Worm (Caenorhabditis elegans): ENCODE data around the gene qui-1.
A peak's percentile ranks its signal among the peaks of the same experiment; 100 is the strongest.

Gene qui-1

ce11 chrIV:13538901-13539300, 22.8 kb upstream of the qui-1 start:
- TF ChIP-seq hlh-30 (tag; optimal IDR thresholded peaks at IDR 0.05; ENCODE audit: insufficient read depth), result no peak
- no peak for TF ChIP-seq hif-1 (tag; optimal IDR thresholded peaks at IDR 0.05)
- TF ChIP-seq D1046.2 (GFP tag; IDR thresholded peaks at IDR 0.05), result no peak
- TF ChIP-seq zag-1 (tag; optimal IDR thresholded peaks at IDR 0.05), result no peak
- TF ChIP-seq Y48G9A.11 (GFP tag; IDR thresholded peaks at IDR 0.05), result no peak
- TF ChIP-seq gei-8 (GFP tag; optimal IDR thresholded peaks at IDR 0.05), result no peak
- TF ChIP-seq lin-38 (GFP tag; IDR thresholded peaks at IDR 0.05), result 0 out of 2 replicates have a peak, but pooled peaks have one; percentile 10
- no peak for TF ChIP-seq fkh-10 (GFP tag; optimal IDR thresholded peaks at IDR 0.05)
- TF ChIP-seq nhr-10 (tag; optimal IDR thresholded peaks at IDR 0.05), result no peak
- TF ChIP-seq vab-7 (GFP tag; IDR thresholded peaks at IDR 0.05), result no peak
- TF ChIP-seq fos-1 (tag; optimal IDR thresholded peaks at IDR 0.05), result no peak
- peak; percentile 84 for TF ChIP-seq snpc-1.2 (GFP tag; IDR thresholded peaks at IDR 0.05)
- TF ChIP-seq egl-43 (GFP tag; IDR thresholded peaks at IDR 0.05), result no peak
- TF ChIP-seq dmd-9 (GFP tag; IDR thresholded peaks at IDR 0.05), result no peak
- no peak for TF ChIP-seq mdt-29 (GFP tag; IDR thresholded peaks at IDR 0.05)
- peak; percentile 0 for TF ChIP-seq aha-1 (tag)
- TF ChIP-seq lsy-2 (tag; optimal IDR thresholded peaks at IDR 0.05), result peak in 1 of 2 experiments; percentile 85
- TF ChIP-seq attf-4 (tag; optimal IDR thresholded peaks at IDR 0.05), result no peak
- no peak for TF ChIP-seq lin-1 (GFP tag; IDR thresholded peaks at IDR 0.05)
- TF ChIP-seq mes-2 (tag; optimal IDR thresholded peaks at IDR 0.05; ENCODE audit: poor library complexity, severe bottlenecking), result no peak
- TF ChIP-seq madf-9 (GFP tag; conservative IDR thresholded peaks at IDR 0.05), result no peak
- TF ChIP-seq Y105C5A.15 (GFP tag; IDR thresholded peaks at IDR 0.05), result no peak

ce11 chrIV:13540165-13540564, 21.5 kb upstream of the qui-1 start, which contains the start of gene rsd-2:
rsd-2 (minus strand) TSS chrIV:13540265.
- TF ChIP-seq lim-7 (GFP tag; IDR thresholded peaks at IDR 0.05) (no peak), R02D3.7 (tag; optimal IDR thresholded peaks at IDR 0.05) (no peak)

- TF ChIP-seq snpc-1.2 (GFP tag; IDR thresholded peaks at IDR 0.05), result no peak
- TF ChIP-seq unc-62 (GFP tag; optimal IDR thresholded peaks at IDR 0.05 in 1 of 2), result peak in 1 of 2 experiments; percentile 5
- TF ChIP-seq unc-62 (tag; optimal IDR thresholded peaks at IDR 0.05), result no peak
- TF ChIP-seq jun-1 (tag; optimal IDR thresholded peaks at IDR 0.05), result no peak
- no peak for TF ChIP-seq lsy-2 (tag; optimal IDR thresholded peaks at IDR 0.05)
- peak; percentile 73 for TF ChIP-seq pqm-1 (tag; optimal IDR thresholded peaks at IDR 0.05)
- no peak for TF ChIP-seq F44E2.7 (GFP tag; IDR thresholded peaks at IDR 0.05)
- no peak for TF ChIP-seq zip-2 (tag; optimal IDR thresholded peaks at IDR 0.05)
- no peak for TF ChIP-seq sdz-12 (GFP tag; optimal IDR thresholded peaks at IDR 0.05)
- no peak for TF ChIP-seq aha-1 (tag)
- no peak for TF ChIP-seq ztf-11 (tag; optimal IDR thresholded peaks at IDR 0.05)
- TF ChIP-seq nhr-28 (tag; optimal IDR thresholded peaks at IDR 0.05), result peak; percentile 19
- TF ChIP-seq ztf-7 (tag; optimal IDR thresholded peaks at IDR 0.05), result no peak
- TF ChIP-seq lin-29 (GFP tag; IDR thresholded peaks at IDR 0.05), result no peak
- TF ChIP-seq zfp-2 (tag; optimal IDR thresholded peaks at IDR 0.05), result no peak
- no peak for TF ChIP-seq saeg-2 (GFP tag; IDR thresholded peaks at IDR 0.05)
- no peak for TF ChIP-seq ceh-28 (tag; optimal IDR thresholded peaks at IDR 0.05)
- TF ChIP-seq daf-16 (GFP tag; optimal IDR thresholded peaks at IDR 0.05), result no peak
- TF ChIP-seq daf-16 (tag; optimal IDR thresholded peaks at IDR 0.05), result no peak
Observed at ce11 chrIV:13548188-13548587, 13.5 kb upstream of the qui-1 start, which contains the start of gene F52G2.3. F52G2.3 (minus strand) TSS chrIV:13548230.

Data from whole organism, L4 larva.